Worm (Caenorhabditis elegans): ENCODE measurements around the gene fmo-3.

Gene fmo-3

DNA sequence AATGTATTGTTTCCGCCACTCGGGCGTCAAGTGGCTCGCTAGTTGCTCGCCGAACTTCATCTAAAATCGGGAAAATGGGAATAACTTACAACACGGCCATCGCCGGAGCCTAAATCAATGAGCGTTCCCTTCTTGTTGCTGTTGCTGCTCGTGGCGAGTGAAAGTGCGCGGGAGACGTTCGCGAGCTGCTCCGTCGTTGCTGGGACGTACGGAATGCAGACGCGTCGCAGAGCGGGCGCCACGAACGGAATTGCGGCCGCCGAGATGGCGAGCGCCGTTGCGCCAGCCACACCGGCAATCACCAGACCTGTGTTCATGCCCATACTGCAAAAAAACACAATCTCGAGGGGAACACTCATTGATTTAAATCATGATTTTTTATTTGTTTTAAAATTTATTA, 12.0 kb downstream of the fmo-3 start:
- TF ChIP-seq C08G9.2 (tag; optimal IDR thresholded peaks at IDR 0.05): no peak

ce11 chrIII:10706972-10707438, 12.5 kb downstream of the fmo-3 start, which contains the start of the genes Y39A1A.21 and Y39A1A.22:
TSS of gene Y39A1A.21 (minus strand) at chrIII:10707022.
TSS of gene Y39A1A.22 (minus strand) at chrIII:10707028.
- TF ChIP-seq odd-2 (tag; optimal IDR thresholded peaks at IDR 0.05): no peak
- TF ChIP-seq hlh-6 (tag; optimal IDR thresholded peaks at IDR 0.05): no peak
- peak; percentile 5 for TF ChIP-seq ttx-3 (tag; optimal IDR thresholded peaks at IDR 0.05)
- TF ChIP-seq unc-86 (tag; optimal IDR thresholded peaks at IDR 0.05): peak; percentile 32
- peak; percentile 56 for TF ChIP-seq ceh-48 (tag; optimal IDR thresholded peaks at IDR 0.05)
- no peak for TF ChIP-seq ets-4 (tag; optimal IDR thresholded peaks at IDR 0.05)
- TF ChIP-seq ceh-2 (tag; optimal IDR thresholded peaks at IDR 0.05): no peak
- TF ChIP-seq fkh-6 (tag; optimal IDR thresholded peaks at IDR 0.05): no peak
- TF ChIP-seq pat-9 (tag; optimal IDR thresholded peaks at IDR 0.05): no peak
- peak; percentile 8 for TF ChIP-seq hlh-13 (GFP tag; optimal IDR thresholded peaks at IDR 0.05)
- no peak for TF ChIP-seq nhr-232 (tag; optimal IDR thresholded peaks at IDR 0.05)
- no peak for TF ChIP-seq ama-1 (optimal IDR thresholded peaks at IDR 0.05)
- TF ChIP-seq sdc-2 (tag; optimal IDR thresholded peaks at IDR 0.05): no peak
- TF ChIP-seq nfya-1 (tag; optimal IDR thresholded peaks at IDR 0.05): peak; percentile 80
- no peak for TF ChIP-seq ceh-30 (tag; optimal IDR thresholded peaks at IDR 0.05)
- TF ChIP-seq ceh-14 (tag; optimal IDR thresholded peaks at IDR 0.05): no peak
- TF ChIP-seq tbx-2 (tag; optimal IDR thresholded peaks at IDR 0.05): peak; percentile 63
- peak; percentile 79 for TF ChIP-seq unc-42 (tag; optimal IDR thresholded peaks at IDR 0.05)
- TF ChIP-seq unc-3 (GFP tag; conservative IDR thresholded peaks at IDR 0.05): no peak
- TF ChIP-seq unc-3 (tag; optimal IDR thresholded peaks at IDR 0.05): no peak
- no peak for TF ChIP-seq ceh-45 (GFP tag; IDR thresholded peaks at IDR 0.05)
- TF ChIP-seq ceh-31 (tag; optimal IDR thresholded peaks at IDR 0.05): peak; percentile 59
- TF ChIP-seq hlh-15 (tag; optimal IDR thresholded peaks at IDR 0.05): peak; percentile 12
- no peak for TF ChIP-seq dmd-4 (tag; optimal IDR thresholded peaks at IDR 0.05; ENCODE audit: borderline replicate concordance)
- TF ChIP-seq ceh-6 (GFP tag; optimal IDR thresholded peaks at IDR 0.05): peak; percentile 9
- TF ChIP-seq K02D7.2 (tag; optimal IDR thresholded peaks at IDR 0.05): peak; percentile 18
- no peak for TF ChIP-seq C38D4.7 (GFP tag; optimal IDR thresholded peaks at IDR 0.05)
- TF ChIP-seq eyg-1 (tag; optimal IDR thresholded peaks at IDR 0.05): no peak
- TF ChIP-seq pha-4 (tag; optimal IDR thresholded peaks at IDR 0.05): no peak
- TF ChIP-seq pax-1 (tag; optimal IDR thresholded peaks at IDR 0.05): no peak
- no peak for TF ChIP-seq rnt-1 (tag; optimal IDR thresholded peaks at IDR 0.05)
- TF ChIP-seq unc-55 (GFP tag; optimal IDR thresholded peaks at IDR 0.05): no peak
- TF ChIP-seq pha-2 (tag; optimal IDR thresholded peaks at IDR 0.05): no peak
- peak; percentile 48 for TF ChIP-seq ceh-34 (tag; optimal IDR thresholded peaks at IDR 0.05)
- TF ChIP-seq che-1 (tag; optimal IDR thresholded peaks at IDR 0.05): peak; percentile 30
- TF ChIP-seq hlh-30 (tag; optimal IDR thresholded peaks at IDR 0.05; ENCODE audit: insufficient read depth): peak; percentile 8
- TF ChIP-seq ztf-16 (tag; optimal IDR thresholded peaks at IDR 0.05): peak; percentile 41
- TF ChIP-seq zip-5 (tag; optimal IDR thresholded peaks at IDR 0.05): peak; percentile 8
- TF ChIP-seq gmeb-2 (tag; optimal IDR thresholded peaks at IDR 0.05): peak; percentile 40
- peak; percentile 19 for TF ChIP-seq ref-2 (tag; optimal IDR thresholded peaks at IDR 0.05)
- TF ChIP-seq fax-1 (tag; optimal IDR thresholded peaks at IDR 0.05): no peak
- no peak for TF ChIP-seq ceh-24 (tag; optimal IDR thresholded peaks at IDR 0.05)
- peak; percentile 24 for TF ChIP-seq ceh-18 (tag; optimal IDR thresholded peaks at IDR 0.05)
- TF ChIP-seq elt-2 (tag; optimal IDR thresholded peaks at IDR 0.05): peak; percentile 75
- no peak for TF ChIP-seq mec-3 (tag; optimal IDR thresholded peaks at IDR 0.05; ENCODE audit: borderline replicate concordance)
- TF ChIP-seq dve-1 (tag; optimal IDR thresholded peaks at IDR 0.05): peak; percentile 38
- no peak for TF ChIP-seq pqm-1 (tag; optimal IDR thresholded peaks at IDR 0.05)
- peak; percentile 70 for TF ChIP-seq fkh-10 (GFP tag; optimal IDR thresholded peaks at IDR 0.05)
- no peak for TF ChIP-seq nhr-11 (tag; optimal IDR thresholded peaks at IDR 0.05)
- TF ChIP-seq C08G9.2 (tag; optimal IDR thresholded peaks at IDR 0.05): peak; percentile 45
- TF ChIP-seq elt-4 (tag; optimal IDR thresholded peaks at IDR 0.05): no peak
- no peak for TF ChIP-seq T23F11.4 (GFP tag; optimal IDR thresholded peaks at IDR 0.05)
